Fruit fly (Drosophila melanogaster) whole organism, embryonic: ENCODE measurements around the gene nxf2.
A peak's percentile ranks its signal among the peaks of the same experiment; 100 is the strongest.

Source experiments
- C15 ChIP-seq: fragments of 200-800 bp; sonication (Bioruptor generic); IDR thresholded peaks from 3 replicates; pipeline ENCODE4 v1.3.6; 2022; ENCODE audit warnings: missing biosample characterization, missing genetic modification characterization
- CG11456 ChIP-seq: fragments of 200-800 bp; sonication (Bioruptor generic); IDR thresholded peaks from 3 replicates; pipeline ENCODE4 v1.3.6; 2022; ENCODE audit warnings: missing biosample characterization, missing genetic modification characterization
- CG12391 ChIP-seq: fragments of 200-800 bp; sonication (Bioruptor generic); optimal IDR thresholded peaks from 3 replicates; lab custom pipeline; 2018; ENCODE audit warnings: missing biosample characterization, mild to moderate bottlenecking, missing genetic modification characterization, moderate library complexity
- CG12769 ChIP-seq: fragments of 200-800 bp; sonication (Bioruptor generic); optimal IDR thresholded peaks from 2 replicates; lab custom pipeline; 2019; ENCODE audit warnings: missing biosample characterization, mild to moderate bottlenecking, missing genetic modification characterization, moderate library complexity
- CG13296 ChIP-seq: fragments of 200-800 bp; sonication (Bioruptor generic); optimal IDR thresholded peaks from 3 replicates; lab custom pipeline; 2018; ENCODE audit warnings: missing biosample characterization, mild to moderate bottlenecking, missing genetic modification characterization
- CG14667 ChIP-seq: fragments of 200-800 bp; sonication (Bioruptor generic); IDR thresholded peaks from 2 replicates; pipeline ENCODE4 v1.3.6; 2022; ENCODE audit warnings: missing biosample characterization, missing genetic modification characterization
- CG16779 ChIP-seq: fragments of 200-800 bp; sonication (Bioruptor generic); IDR thresholded peaks from 2 replicates; pipeline ENCODE4 v1.3.6; 2022; ENCODE audit warnings: missing biosample characterization, missing genetic modification characterization
- CG18011 ChIP-seq: fragments of 200-800 bp; sonication (Bioruptor generic); optimal IDR thresholded peaks from 2 replicates; lab custom pipeline; 2017; ENCODE audit warnings: missing biosample characterization, missing genetic modification characterization, mild to moderate bottlenecking, moderate library complexity, missing genotype
- CG18262 ChIP-seq: fragments of 200-800 bp; optimal IDR thresholded peaks from 3 replicates; lab custom pipeline; 2019; ENCODE audit warnings: missing biosample characterization, mild to moderate bottlenecking, missing genetic modification characterization, moderate library complexity
- CG1832 ChIP-seq: fragments of 200-800 bp; sonication (Bioruptor generic); optimal IDR thresholded peaks from 2 replicates; lab custom pipeline; 2017; ENCODE audit warnings: missing biosample characterization, mild to moderate bottlenecking, missing genetic modification characterization, inconsistent platforms
- CG30431 ChIP-seq: fragments of 200-800 bp; sonication (Bioruptor generic); optimal IDR thresholded peaks from 2 replicates; lab custom pipeline; 2017; ENCODE audit warnings: missing biosample characterization, missing genetic modification characterization
- CG3065 ChIP-seq: fragments of 200-800 bp; sonication (Bioruptor generic); optimal IDR thresholded peaks from 2 replicates; lab custom pipeline; 2016; ENCODE audit warnings: missing biosample characterization, missing genetic modification characterization
- CG3163 ChIP-seq: fragments of 200-800 bp; sonication (Bioruptor generic); optimal IDR thresholded peaks from 3 replicates; lab custom pipeline; 2016; ENCODE audit warnings: missing biosample characterization, missing genetic modification characterization
- CG3407 ChIP-seq: fragments of 200-800 bp; sonication (Bioruptor generic); optimal IDR thresholded peaks from 2 replicates; lab custom pipeline; 2018; ENCODE audit warnings: missing biosample characterization, mild to moderate bottlenecking, missing genetic modification characterization
- CG4282 ChIP-seq: fragments of 200-800 bp; sonication (Bioruptor generic); optimal IDR thresholded peaks from 2 replicates; lab custom pipeline; 2016; ENCODE audit warnings: missing biosample characterization, missing genetic modification characterization
- CG6683 ChIP-seq: fragments of 200-800 bp; sonication (Bioruptor generic); optimal IDR thresholded peaks from 2 replicates; lab custom pipeline; 2017; ENCODE audit warnings: missing biosample characterization, mild to moderate bottlenecking, missing genetic modification characterization, missing genetic modification reagents
- CG7786 ChIP-seq: fragments of 200-800 bp; sonication (Bioruptor generic); optimal IDR thresholded peaks from 2 replicates; lab custom pipeline; 2016; ENCODE audit warnings: missing biosample characterization, missing genetic modification characterization
- CG8290 ChIP-seq, 3 experiments: fragments of 200-800 bp; sonication (Bioruptor generic); optimal IDR thresholded peaks; 2 replicates each; lab custom pipeline; 2016 to 2019; ENCODE audit warnings: missing biosample characterization in 3 of 3, missing genetic modification characterization in 3 of 3, mild to moderate bottlenecking in 2 of 3, moderate library complexity in 1 of 3
- CG9876 ChIP-seq: fragments of 200-800 bp; sonication (Bioruptor generic); optimal IDR thresholded peaks from 2 replicates; lab custom pipeline; 2016; ENCODE audit warnings: missing biosample characterization, missing genetic modification characterization
- CHES-1-like ChIP-seq: fragments of 200-800 bp; sonication (Bioruptor generic); optimal IDR thresholded peaks from 2 replicates; lab custom pipeline; 2016; ENCODE audit warnings: missing biosample characterization, missing genetic modification characterization
- CkIIα-i1 ChIP-seq: fragments of 200-800 bp; sonication (Bioruptor generic); IDR thresholded peaks from 2 replicates; pipeline ENCODE4 v1.3.6; 2022; ENCODE audit warnings: missing biosample characterization, missing genetic modification characterization
- Dbx ChIP-seq: fragments of 200-800 bp; sonication (Bioruptor generic); IDR thresholded peaks from 3 replicates; pipeline ENCODE4 v1.3.6; 2022; ENCODE audit warnings: missing biosample characterization, missing genetic modification characterization
- Doc3 ChIP-seq: fragments of 200-800 bp; sonication (Bioruptor generic); IDR thresholded peaks from 3 replicates; pipeline ENCODE4 v1.3.6; 2022; ENCODE audit warnings: missing biosample characterization, missing genetic modification characterization; ENCODE audit not compliant: partially characterized antibody
- Drgx ChIP-seq: fragments of 200-800 bp; sonication (Bioruptor generic); IDR thresholded peaks from 2 replicates; pipeline ENCODE4 v1.3.6; 2022; ENCODE audit warnings: missing biosample characterization, missing genetic modification characterization
- HLH3B ChIP-seq: fragments of 200-800 bp; sonication (Bioruptor generic); IDR thresholded peaks from 2 replicates; pipeline ENCODE4 v1.3.6; 2022; ENCODE audit warnings: missing biosample characterization, missing genetic modification characterization
- Lim3 ChIP-seq: fragments of 200-800 bp; sonication (Bioruptor generic); IDR thresholded peaks from 2 replicates; pipeline ENCODE4 v1.3.6; 2022; ENCODE audit warnings: missing biosample characterization, missing genetic modification characterization
- Nf-YC ChIP-seq: fragments of 200-800 bp; optimal IDR thresholded peaks from 3 replicates; lab custom pipeline; 2019; ENCODE audit warnings: missing biosample characterization, mild to moderate bottlenecking, missing genetic modification characterization, moderate library complexity
- Ravus ChIP-seq: fragments of 200-800 bp; sonication (Bioruptor generic); IDR thresholded peaks from 2 replicates; pipeline ENCODE4 v1.3.6; 2022; ENCODE audit warnings: missing biosample characterization, missing genetic modification characterization
- Sox100B ChIP-seq: fragments of 200-800 bp; sonication (Bioruptor generic); optimal IDR thresholded peaks from 3 replicates; lab custom pipeline; 2018; ENCODE audit warnings: missing biosample characterization, mild to moderate bottlenecking, missing genetic modification characterization
- Taf1 ChIP-seq: fragments of 200-800 bp; sonication (Bioruptor generic); IDR thresholded peaks from 2 replicates; pipeline ENCODE4 v1.3.6; 2022; ENCODE audit warnings: missing biosample characterization, missing genetic modification characterization
- Usf ChIP-seq: fragments of 200-800 bp; sonication (Bioruptor generic); optimal IDR thresholded peaks from 2 replicates; lab custom pipeline; 2017; ENCODE audit warnings: missing genotype, missing biosample characterization, missing genetic modification characterization
- az2 ChIP-seq: fragments of 200-800 bp; sonication (Bioruptor generic); optimal IDR thresholded peaks from 3 replicates; lab custom pipeline; 2016; ENCODE audit warnings: missing biosample characterization, missing genetic modification characterization
- ems ChIP-seq: fragments of 200-800 bp; sonication (Bioruptor generic); optimal IDR thresholded peaks from 3 replicates; lab custom pipeline; 2016; ENCODE audit warnings: missing biosample characterization, missing genetic modification characterization
- hb ChIP-seq: fragments of 200-800 bp; sonication (Bioruptor generic); IDR thresholded peaks from 3 replicates; pipeline ENCODE4 v1.3.6; 2022; ENCODE audit warnings: missing biosample characterization, missing genetic modification characterization; ENCODE audit not compliant: partially characterized antibody
- jigr1 ChIP-seq: fragments of 200-800 bp; sonication (Bioruptor generic); IDR thresholded peaks from 3 replicates; pipeline ENCODE4 v1.3.6; 2022; ENCODE audit warnings: missing biosample characterization, missing genetic modification characterization
- jing ChIP-seq: fragments of 200-800 bp; sonication (Bioruptor generic); optimal IDR thresholded peaks from 2 replicates; lab custom pipeline; 2018; ENCODE audit warnings: missing biosample characterization, mild to moderate bottlenecking, missing genetic modification characterization
- onecut ChIP-seq: fragments of 200-800 bp; sonication (Bioruptor generic); IDR thresholded peaks from 2 replicates; pipeline ENCODE4 v1.3.6; 2022; ENCODE audit warnings: missing biosample characterization, missing genetic modification characterization
- org-1 ChIP-seq: fragments of 200-800 bp; sonication (Bioruptor generic); optimal IDR thresholded peaks from 2 replicates; lab custom pipeline; 2017; ENCODE audit warnings: missing biosample characterization, missing genetic modification characterization
- otp ChIP-seq: fragments of 200-800 bp; sonication (Bioruptor generic); IDR thresholded peaks from 3 replicates; pipeline ENCODE4, ENCODE4 v1.3.6; 2022; ENCODE audit warnings: missing biosample characterization, missing genetic modification characterization
- pfk ChIP-seq: fragments of 200-800 bp; sonication (Bioruptor generic); optimal IDR thresholded peaks from 2 replicates; lab custom pipeline; 2018; ENCODE audit warnings: missing biosample characterization, mild to moderate bottlenecking, missing genetic modification characterization, moderate library complexity
- pita ChIP-seq: fragments of 200-800 bp; sonication (Bioruptor generic); optimal IDR thresholded peaks from 2 replicates; lab custom pipeline; 2017; ENCODE audit warnings: missing biosample characterization, mild to moderate bottlenecking, missing genetic modification characterization
- run ChIP-seq: fragments of 200-800 bp; sonication (Bioruptor generic); optimal IDR thresholded peaks from 3 replicates; lab custom pipeline; 2018; ENCODE audit warnings: missing biosample characterization, mild to moderate bottlenecking, missing genetic modification characterization
- sisA ChIP-seq: fragments of 200-800 bp; sonication (Bioruptor generic); IDR thresholded peaks from 2 replicates; pipeline ENCODE4 v1.3.6; 2022; ENCODE audit warnings: missing biosample characterization, missing genetic modification characterization
- sob ChIP-seq: fragments of 200-800 bp; sonication (Bioruptor generic); IDR thresholded peaks from 2 replicates; pipeline ENCODE4 v1.3.6; 2022; ENCODE audit warnings: missing biosample characterization, missing genetic modification characterization
- sqz ChIP-seq: fragments of 200-800 bp; sonication (Bioruptor generic); optimal IDR thresholded peaks from 3 replicates; lab custom pipeline; 2018; ENCODE audit warnings: missing biosample characterization, mild to moderate bottlenecking, missing genetic modification characterization
- ssp ChIP-seq: fragments of 200-800 bp; sonication (Bioruptor generic); IDR thresholded peaks from 2 replicates; pipeline ENCODE4 v1.3.6; 2022; ENCODE audit warnings: missing biosample characterization, missing genetic modification characterization
- tgo ChIP-seq: fragments of 200-800 bp; sonication (Bioruptor generic); IDR thresholded peaks from 3 replicates; pipeline ENCODE4 v1.3.6; 2022; ENCODE audit warnings: missing biosample characterization, missing genetic modification characterization
- trem ChIP-seq: fragments of 200-800 bp; optimal IDR thresholded peaks from 3 replicates; lab custom pipeline; 2019; ENCODE audit warnings: missing biosample characterization, mild to moderate bottlenecking, missing genetic modification characterization, moderate library complexity
- tup ChIP-seq: fragments of 200-800 bp; sonication (Bioruptor generic); optimal IDR thresholded peaks from 2 replicates; lab custom pipeline; 2016; ENCODE audit warnings: missing biosample characterization, mild to moderate bottlenecking, missing genetic modification characterization, moderate library complexity
- tx ChIP-seq: fragments of 200-800 bp; sonication (Bioruptor generic); optimal IDR thresholded peaks from 2 replicates; lab custom pipeline; 2016; ENCODE audit warnings: missing biosample characterization, missing genetic modification characterization

Gene nxf2

DNA sequence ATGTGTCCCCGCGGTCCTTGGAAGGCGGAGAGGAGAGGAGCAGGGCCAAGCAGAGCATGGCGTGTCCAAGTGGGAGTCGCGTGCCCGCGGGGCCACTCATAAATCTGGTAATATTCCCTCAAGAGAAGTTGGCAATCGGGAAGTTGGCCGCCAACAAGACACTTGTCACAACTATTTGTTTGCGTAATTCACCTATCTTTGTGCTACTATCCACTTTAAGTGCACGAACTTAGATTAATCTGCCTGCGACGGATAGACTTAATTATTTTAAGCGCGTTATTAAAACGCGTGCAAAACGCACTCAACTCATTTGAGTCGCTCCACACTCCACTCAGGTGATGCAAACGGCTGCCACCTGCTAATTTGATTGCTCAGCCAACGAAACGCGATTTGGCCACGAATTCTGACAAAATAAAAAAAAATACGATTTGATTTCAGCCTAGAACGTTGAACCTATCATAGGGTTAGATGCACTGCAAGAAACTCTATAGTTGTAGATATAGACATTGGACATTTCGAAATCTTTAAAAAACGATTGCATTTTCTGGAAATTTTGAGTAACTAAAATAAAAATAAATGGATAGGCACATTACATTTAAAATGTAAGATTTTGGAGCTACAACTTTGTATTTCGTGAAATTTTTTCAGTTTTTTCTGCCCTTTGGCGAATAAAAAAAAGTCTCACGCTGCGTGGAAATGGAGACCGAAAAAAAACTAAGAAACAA lies 8.9 kb downstream of the nxf2 start (continued):
- TF ChIP-seq Lim3 (GFP tag; lab: Robert Waterston, UW): no peak
- TF ChIP-seq tx (GFP tag; lab: Kevin White, UChicago): peak; percentile 16
- no peak for TF ChIP-seq Doc3 (GFP tag; lab: Robert Waterston, UW)
- TF ChIP-seq Taf1: no peak
- TF ChIP-seq onecut (GFP tag; lab: Robert Waterston, UW): no peak
- TF ChIP-seq az2 (GFP tag; lab: Kevin White, UChicago): peak; percentile 33
- no peak for TF ChIP-seq CG3065
- 0 out of 2 replicates have a peak, but pooled peaks have one; percentile 13 for TF ChIP-seq HLH3B (GFP tag; lab: Robert Waterston, UW)
- no peak for TF ChIP-seq jigr1 (GFP tag; lab: Robert Waterston, UW)
- TF ChIP-seq run (tag; lab: Kevin White, UChicago): no peak
- TF ChIP-seq CG7786 (GFP tag; lab: Kevin White, UChicago): peak; percentile 44
- TF ChIP-seq C15 (GFP tag; lab: Robert Waterston, UW): no peak
- TF ChIP-seq CkIIα-i1 (GFP tag; lab: Robert Waterston, UW): no peak
- peak; percentile 46 for TF ChIP-seq ems (GFP tag; lab: Kevin White, UChicago)
- peak; percentile 51 for TF ChIP-seq sqz
- TF ChIP-seq org-1 (GFP tag; lab: Kevin White, UChicago): no peak
- TF ChIP-seq CG1832 (GFP tag; lab: Kevin White, UChicago): no peak
- no peak for TF ChIP-seq CG6683
- TF ChIP-seq CG9876 (GFP tag; lab: Kevin White, UChicago): no peak
- no peak for TF ChIP-seq ssp (GFP tag; lab: Robert Waterston, UW)
- TF ChIP-seq tup (GFP tag; lab: Kevin White, UChicago): no peak
- peak; percentile 53; the same call in 2 of the 3 replicates for TF ChIP-seq tgo (GFP tag; lab: Robert Waterston, UW)
- peak; percentile 42 for TF ChIP-seq CG13296 (GFP tag; lab: Kevin White, UChicago)
- TF ChIP-seq CG12769: no peak
- TF ChIP-seq Nf-YC (tag; lab: Kevin White, UChicago): peak; percentile 32
- no peak for TF ChIP-seq jing (GFP tag; lab: Kevin White, UChicago)
- TF ChIP-seq CG11456 (GFP tag; lab: Robert Waterston, UW): 0 out of 3 replicates have a peak, but pooled peaks have one; percentile 39
- TF ChIP-seq pfk (GFP tag; lab: Kevin White, UChicago): no peak
- peak; percentile 74 for TF ChIP-seq Dbx (GFP tag; lab: Robert Waterston, UW)
- TF ChIP-seq CHES-1-like: peak; percentile 32
- peak; percentile 38 for TF ChIP-seq Sox100B
- TF ChIP-seq Drgx (GFP tag; lab: Robert Waterston, UW): peak; percentile 36; the same call in 1 of the 2 replicates
- TF ChIP-seq CG18262 (tag; lab: Kevin White, UChicago): peak; percentile 59
- TF ChIP-seq CG16779 (GFP tag; lab: Robert Waterston, UW): no peak
- no peak for TF ChIP-seq Usf (GFP tag; lab: Kevin White, UChicago)
- TF ChIP-seq CG4282 (GFP tag; lab: Kevin White, UChicago): no peak
- TF ChIP-seq CG3163 (GFP tag; lab: Kevin White, UChicago): no peak
- TF ChIP-seq sisA: no peak; the same call in 1 of the 2 replicates
- peak; percentile 70 for TF ChIP-seq sob (GFP tag; lab: Robert Waterston, UW)
- no peak for TF ChIP-seq CG3407 (GFP tag; lab: Kevin White, UChicago)
- no peak for TF ChIP-seq CG8290 (GFP tag; optimal IDR thresholded peaks at IDR 0.05; lab: Kevin White, UChicago)
- no peak for TF ChIP-seq CG8290 (tag; optimal IDR thresholded peaks at IDR 0.05; lab: Kevin White, UChicago)
- no peak for TF ChIP-seq CG18011
- peak; percentile 62 for TF ChIP-seq CG14667 (GFP tag; lab: Robert Waterston, UW)
- no peak for TF ChIP-seq pita (GFP tag; lab: Kevin White, UChicago)
- peak; percentile 60 for TF ChIP-seq CG12391 (tag; lab: Kevin White, UChicago)
- TF ChIP-seq CG30431 (GFP tag; lab: Kevin White, UChicago): no peak
- TF ChIP-seq trem (tag; lab: Kevin White, UChicago): peak; percentile 2
- TF ChIP-seq hb (GFP tag; lab: Robert Waterston, UW): no peak
- no peak; the same call in 1 of the 2 replicates for TF ChIP-seq Ravus (GFP tag; lab: Robert Waterston, UW)
- TF ChIP-seq otp (GFP tag; lab: Robert Waterston, UW): 0 out of 3 replicates have a peak, but pooled peaks have one; percentile 14
